Worm (Caenorhabditis elegans) whole organism, L1 larva: ENCODE results near the gene srh-148.
"Not testable (repeated sequence)": the region's sequence is repeated elsewhere in the genome, so short reads cannot be mapped to it uniquely, and the experiment has no call there.

Experiments used
- alr-1 ChIP-seq: fragments of 200-800 bp; sonication (Bioruptor generic); optimal IDR thresholded peaks from 2 replicates; lab custom pipeline; 2018; ENCODE audit warnings: borderline replicate concordance, mild to moderate bottlenecking, missing genetic modification characterization, missing compliant biosample characterization
- fos-1 ChIP-seq: fragments of 150-350 bp; optimal IDR thresholded peaks from 2 replicates; lab custom pipeline; 2014; ENCODE audit warnings: missing biosample characterization, missing genetic modification characterization
- nhr-12 ChIP-seq: sonication (generic microtip); optimal IDR thresholded peaks from 2 replicates; lab custom pipeline; 2017; ENCODE audit warnings: missing biosample characterization, missing genetic modification characterization
- nhr-237 ChIP-seq: fragments of 150-350 bp; optimal IDR thresholded peaks from 2 replicates; lab custom pipeline; 2014; ENCODE audit warnings: missing biosample characterization, missing genetic modification characterization
- skn-1 ChIP-seq: fragments of 150-350 bp; optimal IDR thresholded peaks from 2 replicates; lab custom pipeline; 2014; ENCODE audit warnings: missing biosample characterization, missing genetic modification characterization
- unc-62 ChIP-seq: fragments of 150-350 bp; optimal IDR thresholded peaks from 2 replicates; lab custom pipeline; 2014; ENCODE audit warnings: missing biosample characterization, missing genetic modification reagents, missing genetic modification characterization

- not testable (repeated sequence) for TF ChIP-seq nhr-237 (tag; lab: Kevin White, UChicago); skn-1; fos-1; unc-62 (GFP tag; lab: Kevin White, UChicago); alr-1 (tag; lab: Kevin White, UChicago); nhr-12
Measured at ce11 chrV:15850276-15850811, 7.8 kb downstream of the srh-148 start, which contains the start of gene srh-147.
